Worm (Caenorhabditis elegans) whole organism, L1 larva: Measurements from ENCODE around the gene gplb-1.

Source experiments
- ama-1 ChIP-seq: fragments of 150-350 bp; optimal IDR thresholded peaks from 2 replicates; lab custom pipeline; 2014
- lin-13 ChIP-seq: fragments of 150-350 bp; optimal IDR thresholded peaks from 2 replicates; lab custom pipeline; 2014; ENCODE audit warnings: missing biosample characterization, missing genetic modification reagents, missing genetic modification characterization
- nhr-12 ChIP-seq: sonication (generic microtip); optimal IDR thresholded peaks from 2 replicates; lab custom pipeline; 2017; ENCODE audit warnings: missing biosample characterization, missing genetic modification characterization
- pqm-1 ChIP-seq: sonication (generic microtip); optimal IDR thresholded peaks from 3 replicates; lab custom pipeline; 2017; ENCODE audit warnings: missing biosample characterization, missing genetic modification characterization
- sox-4 ChIP-seq: sonication (generic microtip); optimal IDR thresholded peaks from 2 replicates; lab custom pipeline; 2016; ENCODE audit warnings: missing genetic modification characterization, missing compliant biosample characterization
- sptf-1 ChIP-seq: fragments of 150-350 bp; optimal IDR thresholded peaks from 2 replicates; lab custom pipeline; 2014; ENCODE audit warnings: missing biosample characterization, missing genetic modification characterization
- tbx-2 ChIP-seq: sonication (generic microtip); optimal IDR thresholded peaks from 2 replicates; lab custom pipeline; 2016; ENCODE audit warnings: missing genetic modification characterization, missing compliant biosample characterization
- ztf-11 ChIP-seq, 2 experiments: sonication (generic microtip); optimal IDR thresholded peaks; 2 replicates each; lab custom pipeline; 2016 to 2017; ENCODE audit warnings: missing genetic modification characterization in 2 of 2, missing biosample characterization in 1 of 2, missing compliant biosample characterization in 1 of 2
- ztf-4 ChIP-seq: fragments of 150-350 bp; optimal IDR thresholded peaks from 2 replicates; lab custom pipeline; 2014; ENCODE audit warnings: missing biosample characterization, missing genetic modification characterization

DNA sequence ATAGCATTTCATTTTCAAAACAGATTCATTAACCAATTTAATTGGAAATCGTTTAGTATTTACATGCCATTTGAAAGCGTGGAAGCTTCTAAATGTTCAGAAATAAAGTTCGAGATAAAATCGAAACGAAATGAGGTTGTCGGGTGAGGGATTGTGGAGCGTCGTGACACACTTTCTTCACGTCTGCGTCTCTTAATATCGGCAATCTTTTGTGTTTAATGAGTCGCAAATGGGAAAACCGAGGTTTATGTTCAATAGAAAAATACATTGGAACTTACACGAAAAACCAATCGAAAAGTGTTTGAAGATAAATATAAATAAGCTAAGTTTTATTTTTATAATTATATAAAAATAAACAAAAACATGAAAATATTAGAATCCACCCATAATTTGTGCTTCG, 10.2 kb downstream of the gplb-1 start:
- no peak for TF ChIP-seq sptf-1 (tag; lab: Kevin White, UChicago)
- no peak for TF ChIP-seq tbx-2 (tag; lab: Kevin White, UChicago)
- no peak for TF ChIP-seq sox-4 (tag; lab: Kevin White, UChicago)
- no peak for TF ChIP-seq lin-13 (GFP tag; lab: Kevin White, UChicago)
- no peak for TF ChIP-seq pqm-1 (tag; lab: Kevin White, UChicago)
- no peak for TF ChIP-seq ztf-4 (tag; lab: Kevin White, UChicago)
- no peak for TF ChIP-seq nhr-12 (tag; lab: Kevin White, UChicago)
- TF ChIP-seq ama-1 (lab: Kevin White, UChicago) = no peak
- TF ChIP-seq ztf-11 (tag; optimal IDR thresholded peaks at IDR 0.05; lab: Kevin White, UChicago) = no peak
